Worm (Caenorhabditis elegans) whole organism, mixed stage, embryonic: ENCODE data around the gene bath-31.

Experiments used
- bed-3 ChIP-seq: fragments of 200-800 bp; sonication (Bioruptor generic); optimal IDR thresholded peaks from 3 replicates; lab custom pipeline; 2018; ENCODE audit warnings: mild to moderate bottlenecking, missing genetic modification characterization, moderate library complexity, missing compliant biosample characterization
- ces-1 ChIP-seq: fragments of 150-350 bp; optimal IDR thresholded peaks from 2 replicates; lab custom pipeline; 2014; ENCODE audit warnings: missing biosample characterization, missing genetic modification reagents, missing genetic modification characterization
- lsy-2 ChIP-seq: fragments of 150-350 bp; optimal IDR thresholded peaks from 2 replicates; lab custom pipeline; 2014; ENCODE audit warnings: missing biosample characterization, missing genetic modification characterization
- pha-4 ChIP-seq: fragments of 150-350 bp; optimal IDR thresholded peaks from 2 replicates; lab custom pipeline; 2018; ENCODE audit warnings: missing biosample characterization, missing genetic modification reagents, missing genetic modification characterization
- snpc-4 ChIP-seq: fragments of 150-350 bp; optimal IDR thresholded peaks from 2 replicates; lab custom pipeline; 2014; ENCODE audit warnings: missing biosample characterization, missing genetic modification characterization
- tbx-8 ChIP-seq: fragments of 200-800 bp; sonication (Bioruptor generic); optimal IDR thresholded peaks from 2 replicates; lab custom pipeline; 2018; ENCODE audit warnings: mild to moderate bottlenecking, missing genetic modification characterization, moderate library complexity, missing compliant biosample characterization
- unc-62 ChIP-seq: fragments of 150-350 bp; optimal IDR thresholded peaks from 2 replicates; lab custom pipeline; 2014; ENCODE audit warnings: missing biosample characterization, missing genetic modification reagents, missing genetic modification characterization

ce11 chrII:3714595-3714994 is 17.2 kb upstream of the bath-31 start, which contains the start of gene srh-100:
- TF ChIP-seq bed-3 (GFP tag; lab: Kevin White, UChicago) = no peak
- no peak for TF ChIP-seq ces-1 (GFP tag; lab: Kevin White, UChicago)
- TF ChIP-seq snpc-4 = no peak
- no peak for TF ChIP-seq unc-62 (GFP tag; lab: Kevin White, UChicago)
- TF ChIP-seq tbx-8 (GFP tag; lab: Kevin White, UChicago) = no peak
- TF ChIP-seq pha-4 = no peak
- no peak for TF ChIP-seq lsy-2
